Worm (Caenorhabditis elegans) whole organism, L2 larva: ENCODE results near the gene fbxb-103.

ENCODE experiments used
- C34F6.9 ChIP-seq: fragments of 150-350 bp; optimal IDR thresholded peaks from 2 replicates; lab custom pipeline; 2014; ENCODE audit warnings: missing biosample characterization, missing genetic modification characterization
- R02D3.7 ChIP-seq: fragments of 150-350 bp; optimal IDR thresholded peaks from 2 replicates; lab custom pipeline; 2014; ENCODE audit warnings: missing biosample characterization, missing genetic modification characterization
- Y55F3AM.14 ChIP-seq: fragments of 200-800 bp; sonication (Bioruptor generic); optimal IDR thresholded peaks from 2 replicates; lab custom pipeline; 2018; ENCODE audit warnings: mild to moderate bottlenecking, missing genetic modification characterization, missing compliant biosample characterization
- ZK546.5 ChIP-seq: sonication (generic microtip); optimal IDR thresholded peaks from 2 replicates; lab custom pipeline; 2017; ENCODE audit warnings: missing biosample characterization, missing genetic modification characterization
- aly-2 ChIP-seq: fragments of 150-350 bp; optimal IDR thresholded peaks from 2 replicates; lab custom pipeline; 2014; ENCODE audit warnings: missing biosample characterization, missing genetic modification characterization
- ama-1 ChIP-seq: fragments of 150-350 bp; optimal IDR thresholded peaks from 2 replicates; lab custom pipeline; 2018; ENCODE audit warnings: inconsistent platforms
- blmp-1 ChIP-seq: sonication (generic microtip); optimal IDR thresholded peaks from 2 replicates; lab custom pipeline; 2017; ENCODE audit warnings: missing genetic modification characterization, mild to moderate bottlenecking, missing compliant biosample characterization, antibody characterized with exemption, moderate library complexity; ENCODE audit not compliant: insufficient read depth
- ceh-16 ChIP-seq: fragments of 150-350 bp; optimal IDR thresholded peaks from 2 replicates; lab custom pipeline; 2014; ENCODE audit warnings: missing biosample characterization, missing genetic modification characterization
- ceh-82 ChIP-seq: fragments of 150-350 bp; optimal IDR thresholded peaks from 2 replicates; lab custom pipeline; 2014; ENCODE audit warnings: missing biosample characterization, missing genetic modification characterization
- crh-2 ChIP-seq: sonication (generic microtip); optimal IDR thresholded peaks from 2 replicates; lab custom pipeline; 2017; ENCODE audit warnings: missing biosample characterization, missing genetic modification characterization
- egl-27 ChIP-seq: sonication (generic microtip); optimal IDR thresholded peaks from 3 replicates; lab custom pipeline; 2017; ENCODE audit warnings: missing biosample characterization, missing genetic modification reagents, missing genetic modification characterization
- elt-3 ChIP-seq: sonication (generic microtip); optimal IDR thresholded peaks from 2 replicates; lab custom pipeline; 2017; ENCODE audit warnings: missing biosample characterization, missing genetic modification characterization
- fos-1 ChIP-seq: fragments of 150-350 bp; optimal IDR thresholded peaks from 2 replicates; lab custom pipeline; 2014; ENCODE audit warnings: missing biosample characterization, missing genetic modification characterization
- gmeb-1 ChIP-seq: fragments of 150-350 bp; optimal IDR thresholded peaks from 2 replicates; lab custom pipeline; 2014; ENCODE audit warnings: missing biosample characterization, missing genetic modification characterization
- lin-11 ChIP-seq: fragments of 150-350 bp; sonication (generic microtip); optimal IDR thresholded peaks from 2 replicates; lab custom pipeline; 2014; ENCODE audit warnings: missing biosample characterization, missing genetic modification characterization, inconsistent platforms, mixed read lengths
- lin-13 ChIP-seq: fragments of 150-350 bp; optimal IDR thresholded peaks from 2 replicates; lab custom pipeline; 2014; ENCODE audit warnings: missing biosample characterization, missing genetic modification reagents, missing genetic modification characterization
- lin-39 ChIP-seq: fragments of 150-350 bp; optimal IDR thresholded peaks from 2 replicates; lab custom pipeline; 2014; ENCODE audit warnings: missing biosample characterization, missing genetic modification reagents, missing genetic modification characterization
- lsy-2 ChIP-seq, 2 experiments: fragments of 150-350 bp in 1 of 2; sonication (generic microtip) in 1 of 2; optimal IDR thresholded peaks; 2 replicates each; lab custom pipeline; 2014 to 2017; ENCODE audit warnings: missing biosample characterization in 2 of 2, missing genetic modification characterization in 2 of 2
- mab-5 ChIP-seq: fragments of 150-350 bp; optimal IDR thresholded peaks from 2 replicates; lab custom pipeline; 2014; ENCODE audit warnings: missing biosample characterization, missing genetic modification characterization
- nhr-10 ChIP-seq: sonication (generic microtip); optimal IDR thresholded peaks from 2 replicates; lab custom pipeline; 2017; ENCODE audit warnings: missing biosample characterization, missing genetic modification characterization
- nhr-11 ChIP-seq: fragments of 150-350 bp; optimal IDR thresholded peaks from 2 replicates; lab custom pipeline; 2014; ENCODE audit warnings: missing biosample characterization, missing genetic modification characterization
- nhr-129 ChIP-seq: fragments of 150-350 bp; optimal IDR thresholded peaks from 2 replicates; lab custom pipeline; 2014; ENCODE audit warnings: missing biosample characterization, missing genetic modification characterization
- nhr-21 ChIP-seq: fragments of 150-350 bp; optimal IDR thresholded peaks from 2 replicates; lab custom pipeline; 2014; ENCODE audit warnings: missing biosample characterization, missing genetic modification characterization
- nhr-23 ChIP-seq: fragments of 150-350 bp; optimal IDR thresholded peaks from 2 replicates; lab custom pipeline; 2014; ENCODE audit warnings: missing biosample characterization, missing genetic modification reagents, missing genetic modification characterization
- nhr-25 ChIP-seq: fragments of 150-350 bp; sonication (generic microtip); optimal IDR thresholded peaks from 3 replicates; lab custom pipeline; 2014; ENCODE audit warnings: missing biosample characterization, missing genetic modification characterization
- nhr-6 ChIP-seq: fragments of 150-350 bp; optimal IDR thresholded peaks from 2 replicates; lab custom pipeline; 2014; ENCODE audit warnings: missing biosample characterization, missing genetic modification characterization
- nhr-77 ChIP-seq: fragments of 150-350 bp; optimal IDR thresholded peaks from 2 replicates; lab custom pipeline; 2014; ENCODE audit warnings: missing biosample characterization, missing genetic modification characterization
- peb-1 ChIP-seq: fragments of 150-350 bp; optimal IDR thresholded peaks from 2 replicates; lab custom pipeline; 2014; ENCODE audit warnings: missing biosample characterization, missing genetic modification characterization
- sma-3 ChIP-seq: sonication (generic microtip); optimal IDR thresholded peaks from 2 replicates; lab custom pipeline; 2016; ENCODE audit warnings: missing genetic modification reagents, missing genetic modification characterization, missing compliant biosample characterization
- sma-9 ChIP-seq, 2 experiments: fragments of 150-350 bp in 1 of 2; sonication (generic microtip) in 1 of 2; optimal IDR thresholded peaks; 2 replicates each; lab custom pipeline; 2014 to 2016; ENCODE audit warnings: missing genetic modification characterization in 2 of 2, mild to moderate bottlenecking in 1 of 2, missing biosample characterization in 1 of 2, missing compliant biosample characterization in 1 of 2, missing genetic modification reagents in 1 of 2, moderate library complexity in 1 of 2
- snpc-4 ChIP-seq: fragments of 150-350 bp; optimal IDR thresholded peaks from 2 replicates; lab custom pipeline; 2014; ENCODE audit warnings: missing biosample characterization, missing genetic modification characterization
- unc-39 ChIP-seq: fragments of 150-350 bp; optimal IDR thresholded peaks from 2 replicates; lab custom pipeline; 2014; ENCODE audit warnings: missing biosample characterization, missing genetic modification characterization
- unc-55 ChIP-seq: fragments of 150-350 bp; sonication (generic microtip); optimal IDR thresholded peaks from 3 replicates; lab custom pipeline; 2014; ENCODE audit warnings: missing biosample characterization, missing genetic modification reagents, missing genetic modification characterization
- unc-62 ChIP-seq: fragments of 150-350 bp; optimal IDR thresholded peaks from 2 replicates; lab custom pipeline; 2014; ENCODE audit warnings: missing biosample characterization, missing genetic modification reagents, missing genetic modification characterization
- ztf-1 ChIP-seq: fragments of 200-800 bp; sonication (Bioruptor generic); conservative IDR thresholded peaks from 2 replicates; pipeline ENCODE4 v1.3.6; 2022; ENCODE audit warnings: missing genetic modification characterization, missing compliant biosample characterization
- ztf-11 ChIP-seq: sonication (generic microtip); optimal IDR thresholded peaks from 2 replicates; lab custom pipeline; 2017; ENCODE audit warnings: missing biosample characterization, missing genetic modification characterization

The fbxb-103 gene

DNA sequence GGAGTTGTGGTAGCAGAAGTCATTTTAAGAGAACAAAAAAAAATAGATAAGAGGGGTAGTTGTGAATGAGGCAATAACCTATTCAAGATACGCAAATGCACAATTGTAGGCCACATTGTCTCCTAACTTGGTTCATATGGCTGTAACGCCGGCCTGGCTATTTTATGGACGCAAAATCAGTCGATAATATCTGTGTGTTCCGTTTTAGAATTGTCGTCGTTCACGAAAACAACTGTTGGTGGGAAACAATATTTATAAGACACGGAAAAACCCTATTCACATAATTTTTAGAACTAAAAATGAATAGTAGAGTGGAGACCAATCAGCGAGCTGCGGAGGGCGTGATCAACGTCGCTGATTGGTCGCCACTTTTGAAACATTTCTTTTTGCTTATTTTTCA is 29.1 kb upstream of the fbxb-103 start, which contains the start of gene sdz-7:
TSS of gene sdz-7 (minus strand) at position 101 of the 400 bp plus-strand sequence.
- TF ChIP-seq snpc-4, result no peak
- TF ChIP-seq unc-39 (tag; lab: Kevin White, UChicago), result no peak
- TF ChIP-seq lin-39 (tag; lab: Kevin White, UChicago), result no peak
- TF ChIP-seq sma-9 (GFP tag; optimal IDR thresholded peaks at IDR 0.05; lab: Kevin White, UChicago), result no peak
- TF ChIP-seq sma-9 (tag; optimal IDR thresholded peaks at IDR 0.05; lab: Kevin White, UChicago), result no peak
- no peak for TF ChIP-seq sma-3
- TF ChIP-seq crh-2 (tag; lab: Kevin White, UChicago), result no peak
- TF ChIP-seq elt-3 (tag; lab: Kevin White, UChicago), result no peak
- TF ChIP-seq ceh-16 (tag; lab: Kevin White, UChicago), result no peak
- TF ChIP-seq gmeb-1, result no peak
- no peak for TF ChIP-seq nhr-77 (tag; lab: Kevin White, UChicago)
- no peak for TF ChIP-seq ceh-82 (tag; lab: Kevin White, UChicago)
- TF ChIP-seq, all 48 proteins: peak for 0

DNA sequence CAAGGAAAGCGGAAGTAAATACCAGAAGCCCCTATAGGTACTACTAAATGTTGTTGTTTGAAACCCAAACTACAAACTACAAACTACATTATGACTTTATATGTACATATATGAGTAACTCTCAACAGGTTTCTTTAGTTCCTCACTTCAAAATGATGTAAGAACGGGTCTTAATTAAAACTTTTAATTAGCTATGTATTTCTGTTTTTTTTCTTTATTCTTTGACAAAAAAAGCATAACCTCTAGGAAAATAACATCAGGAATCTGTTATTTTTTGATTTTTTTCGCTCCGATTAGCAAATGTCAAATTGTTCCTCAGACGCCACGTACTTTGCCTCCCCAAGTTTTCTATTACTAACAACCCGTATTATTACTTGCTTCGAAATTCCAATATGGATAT is 28.6 kb upstream of the fbxb-103 start, which contains the start of gene srh-250:
TSS of gene srh-250 (plus strand) at position 301 of the 400 bp plus-strand sequence.
- TF ChIP-seq nhr-25, result no peak
- TF ChIP-seq mab-5 (tag; lab: Kevin White, UChicago), result no peak
- no peak for TF ChIP-seq peb-1 (tag; lab: Kevin White, UChicago)
- TF ChIP-seq unc-55, result no peak
- no peak for TF ChIP-seq R02D3.7
- no peak for TF ChIP-seq nhr-23 (tag; lab: Kevin White, UChicago)
- TF ChIP-seq nhr-6 (tag; lab: Kevin White, UChicago), result no peak
- no peak for TF ChIP-seq aly-2 (tag; lab: Kevin White, UChicago)
- no peak for TF ChIP-seq C34F6.9
- no peak for TF ChIP-seq gmeb-1
- no peak for TF ChIP-seq sma-9 (GFP tag; optimal IDR thresholded peaks at IDR 0.05; lab: Kevin White, UChicago)
- TF ChIP-seq sma-9 (tag; optimal IDR thresholded peaks at IDR 0.05; lab: Kevin White, UChicago), result no peak
- TF ChIP-seq lin-13 (GFP tag; lab: Kevin White, UChicago), result no peak
- TF ChIP-seq ceh-82 (tag; lab: Kevin White, UChicago), result no peak
- no peak for TF ChIP-seq lsy-2 (tag; optimal IDR thresholded peaks at IDR 0.05; lab: Kevin White, UChicago)
- no peak for TF ChIP-seq ZK546.5 (tag; lab: Kevin White, UChicago)
- no peak for TF ChIP-seq ztf-11 (tag; lab: Kevin White, UChicago)
- TF ChIP-seq nhr-21 (tag; lab: Kevin White, UChicago), result no peak
- TF ChIP-seq nhr-129 (tag; lab: Kevin White, UChicago), result no peak
- TF ChIP-seq unc-39 (tag; lab: Kevin White, UChicago), result no peak

DNA sequence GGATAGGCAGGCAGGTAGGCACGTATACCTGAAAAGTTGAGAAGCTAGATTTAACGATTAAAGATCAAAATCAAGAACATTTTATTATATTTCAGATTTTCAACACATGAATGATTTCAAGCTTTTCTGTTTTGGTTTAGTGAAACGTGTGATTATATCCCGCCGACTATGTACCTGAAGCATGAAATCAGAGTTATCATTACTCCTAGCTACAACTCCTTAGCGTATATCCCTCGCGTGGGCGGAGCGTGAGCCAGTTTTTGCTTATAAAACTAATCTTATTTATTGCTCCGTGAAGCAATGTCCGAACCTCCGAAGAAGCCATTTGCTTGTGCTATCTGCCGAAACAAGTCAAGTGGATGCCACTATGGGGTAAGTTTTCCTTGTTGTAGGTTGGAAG is 27.0 kb upstream of the fbxb-103 start, which contains the start of gene nhr-166:
TSS of gene nhr-166 (plus strand) at position 301 of the 400 bp plus-strand sequence.
- no peak for TF ChIP-seq peb-1 (tag; lab: Kevin White, UChicago)
- TF ChIP-seq snpc-4, result no peak
- no peak for TF ChIP-seq nhr-10 (tag; lab: Kevin White, UChicago)
- no peak for TF ChIP-seq nhr-21 (tag; lab: Kevin White, UChicago)

DNA sequence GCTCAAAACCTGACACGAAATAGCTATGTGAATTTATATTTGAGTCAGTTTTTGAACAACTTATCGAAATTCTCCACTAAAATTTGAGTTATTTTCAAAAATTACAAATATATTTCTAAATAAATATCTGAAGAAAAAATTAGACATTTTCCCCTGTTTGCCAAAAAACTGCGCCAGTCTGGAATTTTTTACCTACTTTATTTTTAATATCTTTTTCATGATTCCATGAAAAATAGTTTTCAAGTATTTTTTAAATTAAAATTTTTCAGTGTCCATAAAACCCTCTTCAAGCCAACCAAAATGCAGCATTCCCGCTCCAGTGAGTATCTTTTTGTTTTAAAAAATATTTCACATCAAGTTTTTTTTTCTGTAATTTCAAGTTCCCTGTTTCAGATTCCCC is 15.8 kb upstream of the fbxb-103 start, which contains the start of gene F53C3.8:
TSS of gene F53C3.8 (plus strand) at position 301 of the 400 bp plus-strand sequence.
- TF ChIP-seq sma-3 (no peak), mab-5 (tag; lab: Kevin White, UChicago) (no peak), nhr-129 (tag; lab: Kevin White, UChicago) (no peak), blmp-1 (no peak), aly-2 (tag; lab: Kevin White, UChicago) (no peak), crh-2 (tag; lab: Kevin White, UChicago) (no peak), ztf-11 (tag; lab: Kevin White, UChicago) (no peak), ceh-16 (tag; lab: Kevin White, UChicago) (no peak), ztf-1 (GFP tag; lab: Robert Waterston, UW) (no peak), sma-9 (GFP tag; optimal IDR thresholded peaks at IDR 0.05; lab: Kevin White, UChicago) (no peak), sma-9 (tag; optimal IDR thresholded peaks at IDR 0.05; lab: Kevin White, UChicago) (no peak), nhr-11 (tag; lab: Kevin White, UChicago) (no peak), nhr-25 (no peak)

ce11 chrII:3893911-3894310 is 13.0 kb upstream of the fbxb-103 start:
- TF ChIP-seq nhr-11 (tag; lab: Kevin White, UChicago), result no peak
- TF ChIP-seq nhr-6 (tag; lab: Kevin White, UChicago), result no peak
- TF ChIP-seq fos-1, result no peak
- no peak for TF ChIP-seq mab-5 (tag; lab: Kevin White, UChicago)
- TF ChIP-seq sma-3, result no peak
- no peak for TF ChIP-seq ama-1
- TF ChIP-seq nhr-25, result no peak
- TF ChIP-seq gmeb-1, result no peak
- TF ChIP-seq peb-1 (tag; lab: Kevin White, UChicago), result no peak
- no peak for TF ChIP-seq lin-11 (tag; lab: Kevin White, UChicago)
- TF ChIP-seq lin-39 (tag; lab: Kevin White, UChicago), result no peak
- no peak for TF ChIP-seq ZK546.5 (tag; lab: Kevin White, UChicago)
- TF ChIP-seq egl-27, result no peak
- TF ChIP-seq unc-55, result no peak
- TF ChIP-seq lsy-2 (tag; optimal IDR thresholded peaks at IDR 0.05; lab: Kevin White, UChicago), result no peak
- no peak for TF ChIP-seq Y55F3AM.14 (GFP tag; lab: Kevin White, UChicago)
- no peak for TF ChIP-seq unc-62 (GFP tag; lab: Kevin White, UChicago)
- TF ChIP-seq nhr-129 (tag; lab: Kevin White, UChicago), result no peak
- TF ChIP-seq, all 48 proteins: peak for 0
